4 fruit fly cellular contexts compared by ENCODE assay signal in genomic region chr3L:9402157-9402890, dm6.
A peak's percentile ranks its signal among the peaks of the same experiment; 100 is the strongest.
TF ChIP-seq lines count a peak whose summit lies in the region.

TSS of gene eIF4E1 (minus strand) at chr3L:9402460.

- TF ChIP-seq CTCF in whole organism, embryonic (GFP tag; optimal IDR thresholded peaks at IDR 0.05; lab: Kevin White, UChicago), result no peak

TF ChIP-seq in whole organism, adult, 20 proteins besides CTCF, POLR2A, EP300 and RAD21:
- TF ChIP-seq toe (GFP tag; optimal IDR thresholded peaks at IDR 0.05; lab: Kevin White, UChicago) (no peak), Crg-1 (GFP tag; optimal IDR thresholded peaks at IDR 0.05; lab: Kevin White, UChicago) (no peak), CG7101 (tag; optimal IDR thresholded peaks at IDR 0.05; lab: Kevin White, UChicago) (no peak), tj (GFP tag; optimal IDR thresholded peaks at IDR 0.05; lab: Kevin White, UChicago) (peak; percentile 38), CG5204 (GFP tag; optimal IDR thresholded peaks at IDR 0.05; lab: Kevin White, UChicago) (no peak), Hr96 (GFP tag; optimal IDR thresholded peaks at IDR 0.05; lab: Kevin White, UChicago) (no peak), CG33017 (tag; optimal IDR thresholded peaks at IDR 0.05; lab: Kevin White, UChicago) (no peak), kay (GFP tag; lab: Kevin White, UChicago; ENCODE audit: borderline replicate concordance) (peak; percentile 38), CG7045 (GFP tag; optimal IDR thresholded peaks at IDR 0.05; lab: Kevin White, UChicago) (no peak), Mnt (GFP tag; optimal IDR thresholded peaks at IDR 0.05; lab: Kevin White, UChicago) (peak; percentile 78), CG1620 (GFP tag; optimal IDR thresholded peaks at IDR 0.05; lab: Kevin White, UChicago) (no peak), Clk (GFP tag; optimal IDR thresholded peaks at IDR 0.05; lab: Kevin White, UChicago) (no peak), CG14711 (tag; optimal IDR thresholded peaks at IDR 0.05; lab: Kevin White, UChicago) (peak; percentile 87), pad (GFP tag; optimal IDR thresholded peaks at IDR 0.05; lab: Kevin White, UChicago) (no peak), cic (GFP tag; optimal IDR thresholded peaks at IDR 0.05; lab: Kevin White, UChicago) (no peak), ovo (GFP tag; optimal IDR thresholded peaks at IDR 0.05; lab: Kevin White, UChicago) (no peak), CG11617 (GFP tag; optimal IDR thresholded peaks at IDR 0.05; lab: Kevin White, UChicago) (no peak), bab1 (GFP tag; optimal IDR thresholded peaks at IDR 0.05; lab: Kevin White, UChicago) (peak; percentile 9), cnc (optimal IDR thresholded peaks at IDR 0.05; lab: Kevin White, UChicago) (no peak), CG12768 (GFP tag; optimal IDR thresholded peaks at IDR 0.05; lab: Kevin White, UChicago) (no peak)

TF ChIP-seq in whole organism, embryonic, 481 proteins besides CTCF, POLR2A, EP300 and RAD21 (continues in another document):
- TF ChIP-seq ara (GFP tag; IDR thresholded peaks at IDR 0.05; lab: Robert Waterston, UW) (no peak), CG13775 (GFP tag; optimal IDR thresholded peaks at IDR 0.05; lab: Kevin White, UChicago) (peak; percentile 8), CG17568 (GFP tag; optimal IDR thresholded peaks at IDR 0.05; lab: Kevin White, UChicago) (no peak), caup (GFP tag; optimal IDR thresholded peaks at IDR 0.05; lab: Kevin White, UChicago; ENCODE audit: severe bottlenecking) (no peak), Ada2b (GFP tag; IDR thresholded peaks at IDR 0.05; lab: Robert Waterston, UW) (no peak), da (GFP tag; optimal IDR thresholded peaks at IDR 0.05; lab: Kevin White, UChicago) (no peak), btn (GFP tag; optimal IDR thresholded peaks at IDR 0.05; lab: Kevin White, UChicago) (no peak), shn (GFP tag; optimal IDR thresholded peaks at IDR 0.05; lab: Kevin White, UChicago) (no peak), br (optimal IDR thresholded peaks at IDR 0.05; lab: Kevin White, UChicago) (no peak), Dref (GFP tag; IDR thresholded peaks at IDR 0.05; lab: Robert Waterston, UW) (peak; percentile 92), HLH4C (GFP tag; IDR thresholded peaks at IDR 0.05; lab: Robert Waterston, UW; ENCODE audit: partially characterized antibody) (peak; percentile 57; the same call in 2 of the 3 replicates), CG13624 (GFP tag; optimal IDR thresholded peaks at IDR 0.05; lab: Kevin White, UChicago) (peak; percentile 40), CG17359 (tag; optimal IDR thresholded peaks at IDR 0.05; lab: Kevin White, UChicago) (no peak), CG5180 (GFP tag; optimal IDR thresholded peaks at IDR 0.05; lab: Kevin White, UChicago) (no peak), CG10267 (tag; optimal IDR thresholded peaks at IDR 0.05; lab: Kevin White, UChicago) (peak; percentile 65), lilli (GFP tag; optimal IDR thresholded peaks at IDR 0.05; lab: Kevin White, UChicago) (peak; percentile 2), CG18011 (GFP tag; optimal IDR thresholded peaks at IDR 0.05; lab: Kevin White, UChicago) (peak; percentile 97), cg (GFP tag; optimal IDR thresholded peaks at IDR 0.05; lab: Kevin White, UChicago) (no peak), D (optimal IDR thresholded peaks at IDR 0.05; lab: Kevin White, UChicago) (no peak), D (GFP tag; optimal IDR thresholded peaks at IDR 0.05; lab: Kevin White, UChicago) (no peak), BtbVII (GFP tag; optimal IDR thresholded peaks at IDR 0.05; lab: Kevin White, UChicago) (no peak), stc (GFP tag; IDR thresholded peaks at IDR 0.05; lab: Robert Waterston, UW) (peak; percentile 4; the same call in 1 of the 2 replicates), CG2116 (GFP tag; optimal IDR thresholded peaks at IDR 0.05; lab: Kevin White, UChicago) (peak; percentile 98), CG4617 (GFP tag; optimal IDR thresholded peaks at IDR 0.05; lab: Kevin White, UChicago; ENCODE audit: borderline replicate concordance) (peak; percentile 88), bsh (GFP tag; optimal IDR thresholded peaks at IDR 0.05; lab: Kevin White, UChicago) (no peak)

TF ChIP-seq in whole organism, prepupa, 60 proteins besides CTCF, POLR2A, EP300 and RAD21:
- no peak for TF ChIP-seq ss (GFP tag; optimal IDR thresholded peaks at IDR 0.05; lab: Kevin White, UChicago)
- TF ChIP-seq net (GFP tag; optimal IDR thresholded peaks at IDR 0.05; lab: Kevin White, UChicago), result no peak
- TF ChIP-seq CG6163 (GFP tag; IDR thresholded peaks at IDR 0.05; lab: Robert Waterston, UW), result 0 out of 3 replicates have a peak, but pooled peaks have one; percentile 0
- peak; percentile 14 for TF ChIP-seq lz (GFP tag; optimal IDR thresholded peaks at IDR 0.05; lab: Kevin White, UChicago)
- TF ChIP-seq Eip78C (GFP tag; lab: Kevin White, UChicago), result peak; percentile 83
- peak; percentile 8 for TF ChIP-seq topi (GFP tag; optimal IDR thresholded peaks at IDR 0.05; lab: Kevin White, UChicago)
- no peak for TF ChIP-seq CG6854 (GFP tag; optimal IDR thresholded peaks at IDR 0.05; lab: Kevin White, UChicago)
- TF ChIP-seq Eip93F (GFP tag; optimal IDR thresholded peaks at IDR 0.05; lab: Kevin White, UChicago), result no peak
- peak; percentile 9 for TF ChIP-seq CG31627 (GFP tag; optimal IDR thresholded peaks at IDR 0.05; lab: Kevin White, UChicago)

TF ChIP-seq in whole organism, wandering third instar larva, 38 proteins besides CTCF, POLR2A, EP300 and RAD21:
- TF ChIP-seq pan (optimal IDR thresholded peaks at IDR 0.05; lab: Kevin White, UChicago) (no peak), GATAd (GFP tag; optimal IDR thresholded peaks at IDR 0.05; lab: Kevin White, UChicago) (no peak), dl (GFP tag; optimal IDR thresholded peaks at IDR 0.05; lab: Kevin White, UChicago; ENCODE audit: insufficient read depth in 1 of 2, partially characterized antibody in 2 of 2) (peak in 1 of 2 experiments; percentile 8), brk (GFP tag; optimal IDR thresholded peaks at IDR 0.05; lab: Kevin White, UChicago) (no peak), sv (GFP tag; optimal IDR thresholded peaks at IDR 0.05; lab: Kevin White, UChicago) (peak; percentile 34), foxo (GFP tag; optimal IDR thresholded peaks at IDR 0.05; lab: Kevin White, UChicago) (peak in 1 of 2 experiments; percentile 3), CG32264 (GFP tag; optimal IDR thresholded peaks at IDR 0.05; lab: Kevin White, UChicago) (no peak), usp (GFP tag; optimal IDR thresholded peaks at IDR 0.05; lab: Kevin White, UChicago) (no peak), HLH106 (tag; optimal IDR thresholded peaks at IDR 0.05; lab: Kevin White, UChicago) (no peak), fru (GFP tag; optimal IDR thresholded peaks at IDR 0.05; lab: Kevin White, UChicago) (no peak), br (GFP tag; optimal IDR thresholded peaks at IDR 0.05; lab: Kevin White, UChicago) (peak; percentile 12), Hnf4 (GFP tag; optimal IDR thresholded peaks at IDR 0.05; lab: Kevin White, UChicago) (no peak), jim (GFP tag; optimal IDR thresholded peaks at IDR 0.05; lab: Kevin White, UChicago) (no peak), Dif (GFP tag; optimal IDR thresholded peaks at IDR 0.05; lab: Kevin White, UChicago; ENCODE audit: partially characterized antibody) (peak; percentile 53), h (GFP tag; optimal IDR thresholded peaks at IDR 0.05; lab: Kevin White, UChicago) (peak; percentile 9), Hr83 (GFP tag; optimal IDR thresholded peaks at IDR 0.05; lab: Kevin White, UChicago; ENCODE audit: poor library complexity, severe bottlenecking) (no peak), ey (GFP tag; optimal IDR thresholded peaks at IDR 0.05; lab: Kevin White, UChicago) (peak; percentile 1), OdsH (GFP tag; optimal IDR thresholded peaks at IDR 0.05; lab: Kevin White, UChicago) (no peak), Vsx2 (GFP tag; optimal IDR thresholded peaks at IDR 0.05; lab: Kevin White, UChicago; ENCODE audit: partially characterized antibody) (peak; percentile 40), Rel (GFP tag; optimal IDR thresholded peaks at IDR 0.05; lab: Kevin White, UChicago) (no peak), Rel (tag; optimal IDR thresholded peaks at IDR 0.05; lab: Kevin White, UChicago) (peak; percentile 84), dsf (GFP tag; optimal IDR thresholded peaks at IDR 0.05; lab: Kevin White, UChicago; ENCODE audit: borderline replicate concordance) (no peak), rgr (GFP tag; optimal IDR thresholded peaks at IDR 0.05; lab: Kevin White, UChicago) (no peak), woc (GFP tag; optimal IDR thresholded peaks at IDR 0.05; lab: Kevin White, UChicago) (no peak), Hr78 (GFP tag; optimal IDR thresholded peaks at IDR 0.05; lab: Kevin White, UChicago) (no peak), CrebA (GFP tag; optimal IDR thresholded peaks at IDR 0.05; lab: Kevin White, UChicago; ENCODE audit: borderline replicate concordance) (no peak), Myc (optimal IDR thresholded peaks at IDR 0.05; lab: Kevin White, UChicago) (peak; percentile 33), Sp1 (GFP tag; optimal IDR thresholded peaks at IDR 0.05; lab: Kevin White, UChicago) (peak; percentile 36), dmrt93B (GFP tag; optimal IDR thresholded peaks at IDR 0.05; lab: Kevin White, UChicago) (no peak), Dfd (GFP tag; optimal IDR thresholded peaks at IDR 0.05; lab: Kevin White, UChicago) (no peak)
TF ChIP-seq in whole organism, wandering third instar larva: peak in this region for 11.
